Fruit fly (Drosophila melanogaster): Measurements from ENCODE around the gene CG2611.

CG2611 gene

dm6 chr2L:20649891-20650290 lies at the start of gene CG2611:
Gene CG2611 (plus strand): TSS chr2L:20650189.
- TF ChIP-seq CG17801 (GFP tag; optimal IDR thresholded peaks at IDR 0.05; ENCODE audit: partially characterized antibody): peak; percentile 14

dm6 chr2L:20601282-20601681 lies 48.7 kb upstream of the CG2611 start:
- no peak for TF ChIP-seq CG17801 (GFP tag; optimal IDR thresholded peaks at IDR 0.05; ENCODE audit: partially characterized antibody)

- TF ChIP-seq CG17801 (GFP tag; optimal IDR thresholded peaks at IDR 0.05; ENCODE audit: partially characterized antibody): no peak
Observed at dm6 chr2L:20604096-20604495, 45.9 kb upstream of the CG2611 start, which contains the start of gene CG31677. Gene CG31677 (minus strand): TSS chr2L:20604196.

dm6 chr2L:20614222-20614621 lies 35.8 kb upstream of the CG2611 start, which contains the start of gene CG15475:
Gene CG15475 (plus strand): TSS chr2L:20614522.
- no peak for TF ChIP-seq CG17801 (GFP tag; optimal IDR thresholded peaks at IDR 0.05; ENCODE audit: partially characterized antibody)

- TF ChIP-seq CG17801 (GFP tag; optimal IDR thresholded peaks at IDR 0.05; ENCODE audit: partially characterized antibody): no peak
Observed at dm6 chr2L:20634215-20634614, 15.8 kb upstream of the CG2611 start, which contains the start of gene CG17472. Gene CG17472 (plus strand): TSS chr2L:20634515.

dm6 chr2L:20638413-20638812 lies 11.6 kb upstream of the CG2611 start:
- TF ChIP-seq CG17801 (GFP tag; optimal IDR thresholded peaks at IDR 0.05; ENCODE audit: partially characterized antibody): no peak

- no peak for TF ChIP-seq CG17801 (GFP tag; optimal IDR thresholded peaks at IDR 0.05; ENCODE audit: partially characterized antibody)
Observed at dm6 chr2L:20639821-20640220, 10.2 kb upstream of the CG2611 start, which contains the start of gene CG31680. Gene CG31680 (plus strand): TSS chr2L:20640121.

dm6 chr2L:20640617-20641016 lies 9.4 kb upstream of the CG2611 start, which contains the start of gene Sfp38D:
Gene Sfp38D (plus strand): TSS chr2L:20640917.
- TF ChIP-seq CG17801 (GFP tag; optimal IDR thresholded peaks at IDR 0.05; ENCODE audit: partially characterized antibody): no peak

- TF ChIP-seq CG17801 (GFP tag; optimal IDR thresholded peaks at IDR 0.05; ENCODE audit: partially characterized antibody): no peak
Observed at dm6 chr2L:20643144-20643543, 6.8 kb upstream of the CG2611 start, which contains the start of gene CG17470. Gene CG17470 (minus strand): TSS chr2L:20643244.

- TF ChIP-seq CG17801 (GFP tag; optimal IDR thresholded peaks at IDR 0.05; ENCODE audit: partially characterized antibody): peak; percentile 92
Observed at dm6 chr2L:20645394-20645869, 4.6 kb upstream of the CG2611 start, which contains the start of the genes phr6-4 and CG2608. Gene phr6-4 (minus strand): TSS chr2L:20645791. Gene CG2608 (plus strand): TSS chr2L:20645822.

dm6 chr2L:20647240-20647908 lies 2.6 kb upstream of the CG2611 start:
- TF ChIP-seq CG17801 (GFP tag; optimal IDR thresholded peaks at IDR 0.05; ENCODE audit: partially characterized antibody): no peak

- no peak for TF ChIP-seq CG17801 (GFP tag; optimal IDR thresholded peaks at IDR 0.05; ENCODE audit: partially characterized antibody)
Observed at dm6 chr2L:20648612-20649011, 1.4 kb upstream of the CG2611 start, which contains the start of gene CG18810. Gene CG18810 (plus strand): TSS chr2L:20648912.

- peak; percentile 64 for TF ChIP-seq CG17801 (GFP tag; optimal IDR thresholded peaks at IDR 0.05; ENCODE audit: partially characterized antibody)
Observed at dm6 chr2L:20656110-20656509, 6.1 kb downstream of the CG2611 start, which contains the start of the genes brun and CG2614. Gene brun (minus strand): TSS chr2L:20656178. Gene CG2614 (plus strand): TSS chr2L:20656426.

- no peak for TF ChIP-seq CG17801 (GFP tag; optimal IDR thresholded peaks at IDR 0.05; ENCODE audit: partially characterized antibody)
Observed at dm6 chr2L:20661071-20661470, 11.1 kb downstream of the CG2611 start.

dm6 chr2L:20664428-20664827 lies 14.4 kb downstream of the CG2611 start:
- TF ChIP-seq CG17801 (GFP tag; optimal IDR thresholded peaks at IDR 0.05; ENCODE audit: partially characterized antibody): no peak

dm6 chr2L:20671212-20671611 lies 21.2 kb downstream of the CG2611 start:
- no peak for TF ChIP-seq CG17801 (GFP tag; optimal IDR thresholded peaks at IDR 0.05; ENCODE audit: partially characterized antibody)

All from ovary, adult (tissue).